Worm (Caenorhabditis elegans) whole organism, mixed stage, embryonic: ENCODE results near the gene fbxb-20.

Experiments used
- elt-1 ChIP-seq: sonication (generic microtip); optimal IDR thresholded peaks from 2 replicates; lab custom pipeline; 2017; ENCODE audit warnings: missing genetic modification characterization, mild to moderate bottlenecking, missing compliant biosample characterization, antibody characterized with exemption, moderate library complexity, borderline replicate concordance; ENCODE audit not compliant: insufficient read depth
- snpc-4 ChIP-seq: fragments of 150-350 bp; optimal IDR thresholded peaks from 2 replicates; lab custom pipeline; 2014; ENCODE audit warnings: missing biosample characterization, missing genetic modification characterization
- unc-39 ChIP-seq: fragments of 150-350 bp; optimal IDR thresholded peaks from 2 replicates; lab custom pipeline; 2014; ENCODE audit warnings: missing biosample characterization, missing genetic modification characterization

DNA sequence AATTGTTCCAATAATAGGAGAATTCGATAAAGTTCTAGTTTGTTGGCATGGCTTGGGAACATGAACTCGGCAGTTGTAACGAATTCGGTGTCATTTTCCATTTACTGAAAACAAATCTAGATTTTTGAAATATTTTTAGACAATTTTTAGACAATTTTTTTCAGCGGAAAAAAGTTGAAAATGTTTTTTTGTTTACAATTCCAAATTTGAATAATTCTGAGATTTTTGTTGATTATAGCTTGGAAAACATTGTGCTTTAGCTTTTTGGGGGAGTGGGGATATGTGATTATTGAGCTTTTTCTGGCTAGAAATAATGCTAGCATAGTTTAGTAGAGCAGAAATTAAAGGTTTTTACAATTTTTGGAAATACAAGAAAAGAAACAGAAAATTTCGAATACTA is 18.5 kb upstream of the fbxb-20 start, which contains the start of gene srw-97:
- TF ChIP-seq unc-39 (tag; lab: Kevin White, UChicago) (no peak), snpc-4 (tag; lab: Kevin White, UChicago) (no peak), elt-1 (tag; lab: Kevin White, UChicago) (no peak)
